3 fruit fly cellular contexts compared by ENCODE assay signal in the genomic region with DNA sequence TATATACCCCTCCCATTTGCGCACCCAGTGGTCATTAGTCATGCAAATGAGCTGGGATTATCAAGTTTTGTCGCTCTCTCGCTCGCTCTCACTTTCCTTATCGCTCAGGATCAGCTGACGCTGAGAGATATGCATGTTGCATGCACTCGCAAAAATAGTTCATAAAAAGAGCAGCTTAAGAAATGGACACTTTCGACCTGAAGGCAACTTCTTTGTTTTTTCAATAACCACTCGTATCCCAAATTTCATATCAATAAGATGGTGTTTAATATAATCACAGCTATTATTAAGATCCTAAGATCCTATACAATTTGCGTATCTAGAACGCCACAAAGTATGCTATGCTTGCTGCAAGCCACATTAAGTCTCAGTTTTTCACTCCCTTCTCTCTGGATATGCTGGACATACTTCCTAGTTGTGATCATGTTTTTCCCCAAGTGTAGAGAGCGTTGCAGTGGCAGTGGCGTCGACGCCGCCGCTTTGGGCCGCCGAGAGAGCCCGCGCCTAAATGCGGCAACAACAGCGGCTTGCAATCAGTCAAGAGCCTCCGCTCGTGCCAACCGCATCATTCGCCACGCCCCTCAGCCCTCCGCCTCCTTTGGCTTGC.
TF ChIP-seq lines count a peak whose summit lies in the region.

TSS of gene CG34417 (plus strand) at position 557 of the 607 bp plus-strand sequence.

TF ChIP-seq in whole organism, embryonic, 481 proteins besides CTCF, POLR2A, EP300 and RAD21 (continued from another document):
- TF ChIP-seq CG10462 (GFP tag; optimal IDR thresholded peaks at IDR 0.05; lab: Kevin White, UChicago): no peak
- peak; percentile 57 for TF ChIP-seq nom (GFP tag; optimal IDR thresholded peaks at IDR 0.05; lab: Kevin White, UChicago)
- TF ChIP-seq CG8359 (GFP tag; optimal IDR thresholded peaks at IDR 0.05; lab: Kevin White, UChicago; ENCODE audit: borderline replicate concordance): peak; percentile 33
- peak; percentile 26 for TF ChIP-seq CG18262 (tag; optimal IDR thresholded peaks at IDR 0.05; lab: Kevin White, UChicago)
- peak; percentile 22 for TF ChIP-seq CG10979 (tag; optimal IDR thresholded peaks at IDR 0.05; lab: Kevin White, UChicago)
- TF ChIP-seq Drgx (GFP tag; IDR thresholded peaks at IDR 0.05; lab: Robert Waterston, UW): peak; percentile 62; the same call in 1 of the 2 replicates
- no peak for TF ChIP-seq sc (optimal IDR thresholded peaks at IDR 0.05; lab: Kevin White, UChicago)
- no peak for TF ChIP-seq sc (GFP tag; optimal IDR thresholded peaks at IDR 0.05; lab: Kevin White, UChicago)
- TF ChIP-seq sr (GFP tag; IDR thresholded peaks at IDR 0.05; lab: Robert Waterston, UW): no peak
- TF ChIP-seq zf30C (GFP tag; optimal IDR thresholded peaks at IDR 0.05; lab: Kevin White, UChicago): peak; percentile 25
- peak; percentile 58 for TF ChIP-seq zen (tag; optimal IDR thresholded peaks at IDR 0.05; lab: Kevin White, UChicago)
- no peak for TF ChIP-seq gsb-n (tag; optimal IDR thresholded peaks at IDR 0.05; lab: Kevin White, UChicago)
- TF ChIP-seq bsh (GFP tag; optimal IDR thresholded peaks at IDR 0.05; lab: Kevin White, UChicago): peak in 1 of 2 experiments; percentile 68
- TF ChIP-seq Myb (GFP tag; optimal IDR thresholded peaks at IDR 0.05; lab: Kevin White, UChicago): no peak
- no peak for TF ChIP-seq CG1603 (tag; optimal IDR thresholded peaks at IDR 0.05; lab: Kevin White, UChicago)
TF ChIP-seq in whole organism, embryonic: peak in this region for 17.

TF ChIP-seq in whole organism, prepupa, 60 proteins besides CTCF, POLR2A, EP300 and RAD21 (continued from another document):
- TF ChIP-seq CG16779 (tag; optimal IDR thresholded peaks at IDR 0.05; lab: Kevin White, UChicago) (peak; percentile 70), CG6276 (GFP tag; optimal IDR thresholded peaks at IDR 0.05; lab: Kevin White, UChicago) (peak; percentile 75), CG9139 (GFP tag; optimal IDR thresholded peaks at IDR 0.05; lab: Kevin White, UChicago) (peak; percentile 27), CG6808 (GFP tag; optimal IDR thresholded peaks at IDR 0.05; lab: Kevin White, UChicago) (peak; percentile 84), CG1621 (tag; optimal IDR thresholded peaks at IDR 0.05; lab: Kevin White, UChicago) (peak; percentile 59), topi (GFP tag; optimal IDR thresholded peaks at IDR 0.05; lab: Kevin White, UChicago) (peak; percentile 77), spab (GFP tag; optimal IDR thresholded peaks at IDR 0.05; lab: Kevin White, UChicago) (peak; percentile 71), Ets21C (GFP tag; optimal IDR thresholded peaks at IDR 0.05; lab: Kevin White, UChicago) (peak; percentile 63), CG3919 (GFP tag; optimal IDR thresholded peaks at IDR 0.05; lab: Kevin White, UChicago) (peak; percentile 80), achi (GFP tag; optimal IDR thresholded peaks at IDR 0.05; lab: Kevin White, UChicago) (peak; percentile 77), Ets96B (tag; optimal IDR thresholded peaks at IDR 0.05; lab: Kevin White, UChicago) (peak; percentile 71), CG3032 (tag; optimal IDR thresholded peaks at IDR 0.05; lab: Kevin White, UChicago) (peak; percentile 74), svp (GFP tag; lab: Kevin White, UChicago) (peak; percentile 91), CG11294 (GFP tag; IDR thresholded peaks at IDR 0.05; lab: Robert Waterston, UW) (no peak; the same call in 1 of the 2 replicates), CG8319 (GFP tag; optimal IDR thresholded peaks at IDR 0.05; lab: Kevin White, UChicago) (peak; percentile 55), CG6792 (GFP tag; optimal IDR thresholded peaks at IDR 0.05; lab: Kevin White, UChicago) (peak; percentile 84), net (GFP tag; optimal IDR thresholded peaks at IDR 0.05; lab: Kevin White, UChicago) (peak; percentile 68), Gug (GFP tag; IDR thresholded peaks at IDR 0.05; lab: Robert Waterston, UW) (peak; percentile 40), Eip78C (GFP tag; lab: Kevin White, UChicago) (peak; percentile 97), dsx (GFP tag; optimal IDR thresholded peaks at IDR 0.05; lab: Kevin White, UChicago; ENCODE audit: poor library complexity, severe bottlenecking) (peak; percentile 73), fd59A (GFP tag; optimal IDR thresholded peaks at IDR 0.05; lab: Kevin White, UChicago) (peak; percentile 78), CG8632 (GFP tag; optimal IDR thresholded peaks at IDR 0.05; lab: Kevin White, UChicago) (peak; percentile 76), Met (GFP tag; optimal IDR thresholded peaks at IDR 0.05; lab: Kevin White, UChicago) (peak; percentile 85), ss (GFP tag; optimal IDR thresholded peaks at IDR 0.05; lab: Kevin White, UChicago) (peak; percentile 68 to 79), CG4318 (GFP tag; optimal IDR thresholded peaks at IDR 0.05; lab: Kevin White, UChicago) (peak; percentile 82), CG7368 (GFP tag; optimal IDR thresholded peaks at IDR 0.05; lab: Kevin White, UChicago) (peak; percentile 67), Hr39 (GFP tag; optimal IDR thresholded peaks at IDR 0.05; lab: Kevin White, UChicago) (peak; percentile 74), Hr38 (GFP tag; optimal IDR thresholded peaks at IDR 0.05; lab: Kevin White, UChicago) (no peak), eg (GFP tag; IDR thresholded peaks at IDR 0.05; lab: Robert Waterston, UW) (peak; percentile 58; the same call in 2 of the 3 replicates), Sox102F (GFP tag; optimal IDR thresholded peaks at IDR 0.05; lab: Kevin White, UChicago) (peak; percentile 74), Lpt (GFP tag; optimal IDR thresholded peaks at IDR 0.05; lab: Kevin White, UChicago) (peak; percentile 68), CG6854 (GFP tag; optimal IDR thresholded peaks at IDR 0.05; lab: Kevin White, UChicago) (peak; percentile 60), Sox15 (GFP tag; optimal IDR thresholded peaks at IDR 0.05; lab: Kevin White, UChicago) (peak; percentile 69), salr (GFP tag; optimal IDR thresholded peaks at IDR 0.05; lab: Kevin White, UChicago) (peak; percentile 44 to 76), CG31627 (GFP tag; optimal IDR thresholded peaks at IDR 0.05; lab: Kevin White, UChicago) (peak; percentile 76), CG11902 (GFP tag; optimal IDR thresholded peaks at IDR 0.05; lab: Kevin White, UChicago) (peak; percentile 67), CG11762 (GFP tag; optimal IDR thresholded peaks at IDR 0.05; lab: Kevin White, UChicago; ENCODE audit: insufficient read depth) (peak; percentile 69), Sox14 (GFP tag; optimal IDR thresholded peaks at IDR 0.05; lab: Kevin White, UChicago) (peak; percentile 77), CG15336 (GFP tag; IDR thresholded peaks at IDR 0.05; lab: Robert Waterston, UW) (peak; percentile 79), fd85E (GFP tag; optimal IDR thresholded peaks at IDR 0.05; lab: Kevin White, UChicago) (peak; percentile 45)

TF ChIP-seq in whole organism, wandering third instar larva, 38 proteins besides CTCF, POLR2A, EP300 and RAD21 (continued from another document):
- no peak for TF ChIP-seq dsf (GFP tag; optimal IDR thresholded peaks at IDR 0.05; lab: Kevin White, UChicago; ENCODE audit: borderline replicate concordance)
- TF ChIP-seq pan (optimal IDR thresholded peaks at IDR 0.05; lab: Kevin White, UChicago): no peak
- TF ChIP-seq N (GFP tag; optimal IDR thresholded peaks at IDR 0.05; lab: Kevin White, UChicago): no peak
- TF ChIP-seq woc (GFP tag; optimal IDR thresholded peaks at IDR 0.05; lab: Kevin White, UChicago): peak; percentile 82
- TF ChIP-seq Jra (GFP tag; optimal IDR thresholded peaks at IDR 0.05; lab: Kevin White, UChicago): peak; percentile 20
- TF ChIP-seq fru (GFP tag; optimal IDR thresholded peaks at IDR 0.05; lab: Kevin White, UChicago): peak; percentile 81
- TF ChIP-seq rgr (GFP tag; optimal IDR thresholded peaks at IDR 0.05; lab: Kevin White, UChicago): peak; percentile 60
- TF ChIP-seq dmrt93B (GFP tag; optimal IDR thresholded peaks at IDR 0.05; lab: Kevin White, UChicago): peak; percentile 61
- TF ChIP-seq Rel (GFP tag; optimal IDR thresholded peaks at IDR 0.05; lab: Kevin White, UChicago): no peak
- no peak for TF ChIP-seq Rel (tag; optimal IDR thresholded peaks at IDR 0.05; lab: Kevin White, UChicago)
- TF ChIP-seq Dif (GFP tag; optimal IDR thresholded peaks at IDR 0.05; lab: Kevin White, UChicago; ENCODE audit: partially characterized antibody): no peak
- TF ChIP-seq CG32264 (GFP tag; optimal IDR thresholded peaks at IDR 0.05; lab: Kevin White, UChicago): no peak
- no peak for TF ChIP-seq Mio (GFP tag; optimal IDR thresholded peaks at IDR 0.05; lab: Kevin White, UChicago)
